Worm (Caenorhabditis elegans): ENCODE data around the gene ipmk-1.

ce11 chrIV:12600941-12601340 lies 53.0 kb downstream of the ipmk-1 start:
- TF ChIP-seq egl-27 (tag; optimal IDR thresholded peaks at IDR 0.05) (no peak), jun-1 (tag; optimal IDR thresholded peaks at IDR 0.05) (no peak), mxl-2 (GFP tag; conservative IDR thresholded peaks at IDR 0.05) (no peak), daf-12 (tag; optimal IDR thresholded peaks at IDR 0.05) (no peak), nhr-237 (tag; optimal IDR thresholded peaks at IDR 0.05) (no peak), ama-1 (optimal IDR thresholded peaks at IDR 0.05) (no peak), lin-39 (tag; optimal IDR thresholded peaks at IDR 0.05) (no peak), skn-1 (tag; optimal IDR thresholded peaks at IDR 0.05) (no peak)
